Worm (Caenorhabditis elegans) whole organism, L4 larva: ENCODE data around the gene aexr-1.

Experiments
- D1046.2 ChIP-seq: fragments of 200-800 bp; sonication (Bioruptor generic); IDR thresholded peaks from 2 replicates; pipeline ENCODE4 v1.3.6; 2022; ENCODE audit warnings: missing genetic modification characterization, missing compliant biosample characterization
- F26F4.8 ChIP-seq: fragments of 200-800 bp; sonication (Bioruptor generic); conservative IDR thresholded peaks from 2 replicates; pipeline ENCODE4 v1.3.6; 2022; ENCODE audit warnings: missing genetic modification characterization, missing compliant biosample characterization
- T20F7.1 ChIP-seq: fragments of 200-800 bp; sonication (Bioruptor generic); optimal IDR thresholded peaks from 2 replicates; lab custom pipeline; 2018; ENCODE audit warnings: mild to moderate bottlenecking, missing genetic modification characterization, missing compliant biosample characterization
- Y105C5A.15 ChIP-seq: fragments of 200-800 bp; sonication (Bioruptor generic); IDR thresholded peaks from 2 replicates; pipeline ENCODE4 v1.3.6; 2022; ENCODE audit warnings: missing genetic modification characterization, missing compliant biosample characterization
- ZK337.2 ChIP-seq: fragments of 200-800 bp; sonication (Bioruptor generic); IDR thresholded peaks from 2 replicates; pipeline ENCODE4 v1.3.6; 2022; ENCODE audit warnings: missing genetic modification reagents, missing genetic modification characterization, missing compliant biosample characterization
- ZK546.5 ChIP-seq, 2 experiments: sonication (generic microtip); optimal IDR thresholded peaks; 2 replicates each; lab custom pipeline; 2017; ENCODE audit warnings: missing biosample characterization in 2 of 2, missing genetic modification characterization in 2 of 2
- aha-1 ChIP-seq: fragments of 150-350 bp; peaks from one replicate; lab custom pipeline; 2014; ENCODE audit warnings: missing biosample characterization, missing genetic modification characterization
- aly-2 ChIP-seq: sonication (generic microtip); optimal IDR thresholded peaks from 2 replicates; lab custom pipeline; 2018; ENCODE audit warnings: missing biosample characterization, missing genetic modification characterization
- arid-1 ChIP-seq: fragments of 200-800 bp; sonication (Bioruptor generic); conservative IDR thresholded peaks from 2 replicates; pipeline ENCODE4 v1.3.6; 2022; ENCODE audit warnings: missing genetic modification reagents, missing genetic modification characterization, missing compliant biosample characterization
- ceh-32 ChIP-seq: sonication (generic microtip); optimal IDR thresholded peaks from 2 replicates; lab custom pipeline; 2016; ENCODE audit warnings: mild to moderate bottlenecking, missing genetic modification characterization, missing compliant biosample characterization; ENCODE audit not compliant: poor library complexity
- ceh-44 ChIP-seq: fragments of 200-800 bp; sonication (Bioruptor generic); IDR thresholded peaks from 2 replicates; pipeline ENCODE4 v1.3.6; 2022; ENCODE audit warnings: missing genetic modification reagents, missing genetic modification characterization, missing compliant biosample characterization
- daf-12 ChIP-seq: fragments of 150-350 bp; optimal IDR thresholded peaks from 2 replicates; lab custom pipeline; 2014; ENCODE audit warnings: missing biosample characterization, missing genetic modification reagents, missing genetic modification characterization
- daf-16 ChIP-seq, 3 experiments: sonication (generic microtip); optimal IDR thresholded peaks; 2 replicates each; lab custom pipeline; 2016 to 2017; ENCODE audit warnings: missing genetic modification characterization in 3 of 3, missing genetic modification reagents in 3 of 3, mild to moderate bottlenecking in 2 of 3, missing compliant biosample characterization in 2 of 3, missing biosample characterization in 1 of 3, moderate library complexity in 1 of 3
- daf-19 ChIP-seq: fragments of 200-800 bp; sonication (Bioruptor generic); conservative IDR thresholded peaks from 2 replicates; pipeline ENCODE4 v1.3.6; 2022; ENCODE audit warnings: missing genetic modification characterization, missing compliant biosample characterization
- daf-8 ChIP-seq: fragments of 200-800 bp; sonication (Bioruptor generic); IDR thresholded peaks from 2 replicates; pipeline ENCODE4 v1.3.6; 2022; ENCODE audit warnings: missing genetic modification characterization, missing compliant biosample characterization
- dmd-6 ChIP-seq: fragments of 200-800 bp; sonication (Bioruptor generic); IDR thresholded peaks from 2 replicates; pipeline ENCODE4 v1.3.6; 2022; ENCODE audit warnings: missing genetic modification reagents, missing genetic modification characterization, missing compliant biosample characterization
- dve-1 ChIP-seq: sonication (generic microtip); optimal IDR thresholded peaks from 2 replicates; lab custom pipeline; 2017; ENCODE audit warnings: antibody characterized with exemption, mild to moderate bottlenecking, missing genetic modification characterization, missing compliant biosample characterization; ENCODE audit not compliant: insufficient read depth
- lim-7 ChIP-seq: fragments of 200-800 bp; sonication (Bioruptor generic); IDR thresholded peaks from 2 replicates; pipeline ENCODE4 v1.3.6; 2022; ENCODE audit warnings: missing genetic modification characterization, missing compliant biosample characterization
- lin-29 ChIP-seq: fragments of 200-800 bp; sonication (Bioruptor generic); IDR thresholded peaks from 2 replicates; pipeline ENCODE4 v1.3.6; 2022; ENCODE audit warnings: missing genetic modification reagents, missing genetic modification characterization, missing compliant biosample characterization
- lin-39 ChIP-seq: fragments of 150-350 bp; optimal IDR thresholded peaks from 2 replicates; lab custom pipeline; 2014; ENCODE audit warnings: missing biosample characterization, missing genetic modification reagents, missing genetic modification characterization
- madf-9 ChIP-seq: fragments of 200-800 bp; sonication (Bioruptor generic); conservative IDR thresholded peaks from 2 replicates; pipeline ENCODE4 v1.3.6; 2022; ENCODE audit warnings: missing genetic modification reagents, missing genetic modification characterization, missing compliant biosample characterization
- nhr-102 ChIP-seq: sonication (generic microtip); optimal IDR thresholded peaks from 2 replicates; lab custom pipeline; 2016; ENCODE audit warnings: mild to moderate bottlenecking, missing genetic modification characterization, moderate library complexity, missing compliant biosample characterization
- nhr-25 ChIP-seq: sonication (generic microtip); optimal IDR thresholded peaks from 2 replicates; lab custom pipeline; 2017; ENCODE audit warnings: missing genetic modification characterization, mild to moderate bottlenecking, missing compliant biosample characterization, antibody characterized with exemption, moderate library complexity, borderline replicate concordance; ENCODE audit not compliant: insufficient read depth
- nhr-28 ChIP-seq: fragments of 150-350 bp; optimal IDR thresholded peaks from 2 replicates; lab custom pipeline; 2014; ENCODE audit warnings: missing biosample characterization, missing genetic modification characterization
- nhr-41 ChIP-seq: fragments of 200-800 bp; sonication (Bioruptor generic); IDR thresholded peaks from 2 replicates; pipeline ENCODE4 v1.3.6; 2022; ENCODE audit warnings: missing genetic modification reagents, missing genetic modification characterization, missing compliant biosample characterization
- nhr-48 ChIP-seq: sonication (generic microtip); optimal IDR thresholded peaks from 2 replicates; lab custom pipeline; 2016; ENCODE audit warnings: mild to moderate bottlenecking, missing genetic modification characterization, missing compliant biosample characterization
- nhr-77 ChIP-seq: fragments of 150-350 bp; optimal IDR thresholded peaks from 2 replicates; lab custom pipeline; 2014; ENCODE audit warnings: missing biosample characterization, missing genetic modification characterization
- pha-4 ChIP-seq, 2 experiments: fragments of 150-350 bp in 1 of 2; fragments of 200-800 bp in 1 of 2; sonication (Bioruptor generic) in 1 of 2; IDR thresholded peaks in 1 of 2; optimal IDR thresholded peaks in 1 of 2; 2 replicates each; pipeline versions ENCODE4 v1.3.6 to Lab custom; 2014 to 2022; ENCODE audit warnings: missing genetic modification characterization in 2 of 2, missing genetic modification reagents in 2 of 2, missing biosample characterization in 1 of 2, missing compliant biosample characterization in 1 of 2
- php-3 ChIP-seq: fragments of 200-800 bp; sonication (Bioruptor generic); IDR thresholded peaks from 2 replicates; pipeline ENCODE4 v1.3.6; 2022; ENCODE audit warnings: missing genetic modification reagents, missing genetic modification characterization, missing compliant biosample characterization
- pqm-1 ChIP-seq: sonication (generic microtip); optimal IDR thresholded peaks from 2 replicates; lab custom pipeline; 2017; ENCODE audit warnings: missing biosample characterization, missing genetic modification characterization
- rbr-2 ChIP-seq: sonication (generic microtip); optimal IDR thresholded peaks from 2 replicates; lab custom pipeline; 2016; ENCODE audit warnings: missing genotype, missing genetic modification characterization, missing compliant biosample characterization
- saeg-2 ChIP-seq: fragments of 200-800 bp; sonication (Bioruptor generic); IDR thresholded peaks from 2 replicates; pipeline ENCODE4 v1.3.6; 2022; ENCODE audit warnings: missing genetic modification reagents, missing genetic modification characterization, missing compliant biosample characterization
- sdz-12 ChIP-seq: fragments of 200-800 bp; sonication (Bioruptor generic); optimal IDR thresholded peaks from 2 replicates; lab custom pipeline; 2018; ENCODE audit warnings: mild to moderate bottlenecking, missing genetic modification characterization, missing compliant biosample characterization
- spr-3 ChIP-seq: fragments of 200-800 bp; sonication (Bioruptor generic); optimal IDR thresholded peaks from 2 replicates; lab custom pipeline; 2018; ENCODE audit warnings: mild to moderate bottlenecking, missing genetic modification characterization, missing compliant biosample characterization
- tra-1 ChIP-seq: fragments of 200-800 bp; sonication (Bioruptor generic); IDR thresholded peaks from 2 replicates; pipeline ENCODE4 v1.3.6; 2022; ENCODE audit warnings: missing genetic modification reagents, missing genetic modification characterization, missing compliant biosample characterization
- vab-7 ChIP-seq: fragments of 200-800 bp; sonication (Bioruptor generic); IDR thresholded peaks from 2 replicates; pipeline ENCODE4 v1.3.6; 2022; ENCODE audit warnings: missing genetic modification reagents, missing genetic modification characterization, missing compliant biosample characterization
- zip-11 ChIP-seq: fragments of 200-800 bp; sonication (Bioruptor generic); IDR thresholded peaks from 2 replicates; pipeline ENCODE4 v1.3.6; 2022; ENCODE audit warnings: missing genetic modification characterization, missing compliant biosample characterization
- ztf-11 ChIP-seq: fragments of 150-350 bp; optimal IDR thresholded peaks from 2 replicates; lab custom pipeline; 2014; ENCODE audit warnings: missing biosample characterization, missing genetic modification characterization

Gene aexr-1

DNA sequence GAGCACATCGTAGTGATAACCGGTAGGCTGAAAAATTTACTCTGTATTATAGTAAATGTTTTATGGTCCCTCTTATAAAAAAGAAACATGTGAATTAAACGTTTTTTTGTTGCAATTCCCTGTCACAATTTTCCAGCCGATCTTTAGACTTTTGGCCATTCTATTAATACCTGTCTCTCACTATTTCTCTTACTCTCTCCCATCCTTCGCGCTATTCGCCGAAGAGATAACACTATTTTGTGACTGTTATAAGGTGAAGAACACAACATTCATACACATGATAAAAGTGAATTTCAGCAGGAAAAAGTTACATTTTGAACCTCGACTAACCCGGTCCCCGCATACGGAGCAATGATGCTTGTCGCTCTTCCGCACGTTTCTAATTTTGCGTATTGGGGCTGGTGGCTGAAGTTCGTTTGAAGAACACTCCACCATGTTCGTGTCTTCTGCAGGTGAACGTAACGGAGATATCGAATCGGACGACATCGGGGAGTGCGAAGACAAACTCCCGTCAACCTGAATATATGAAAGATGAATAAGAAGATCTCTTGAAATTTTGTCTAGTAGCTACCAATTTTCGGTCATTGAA, 4.0 kb upstream of the aexr-1 start (continued):
- no peak for TF ChIP-seq lim-7 (GFP tag; lab: Robert Waterston, UW)
- peak; percentile 85 for TF ChIP-seq pqm-1 (tag; lab: Kevin White, UChicago)
- TF ChIP-seq nhr-102 = peak; percentile 58
- TF ChIP-seq D1046.2 (GFP tag; lab: Robert Waterston, UW) = no peak
- peak; percentile 53 for TF ChIP-seq dve-1
- TF ChIP-seq dmd-6 (GFP tag; lab: Robert Waterston, UW) = peak; percentile 89
- peak; percentile 4 for TF ChIP-seq nhr-48
- TF ChIP-seq lin-39 = no peak
- TF ChIP-seq daf-12 (tag; lab: Kevin White, UChicago) = no peak
- TF ChIP-seq zip-11 (GFP tag; lab: Robert Waterston, UW) = no peak
- TF ChIP-seq rbr-2 (tag; lab: Kevin White, UChicago) = no peak
- TF ChIP-seq madf-9 = no peak
- TF ChIP-seq daf-19 = no peak
- TF ChIP-seq lin-29 (GFP tag; lab: Robert Waterston, UW) = no peak
- no peak for TF ChIP-seq sdz-12 (GFP tag; lab: Kevin White, UChicago)
- TF ChIP-seq ZK337.2 (GFP tag; lab: Robert Waterston, UW) = no peak
- no peak for TF ChIP-seq T20F7.1 (GFP tag; lab: Kevin White, UChicago)
- no peak for TF ChIP-seq arid-1

DNA sequence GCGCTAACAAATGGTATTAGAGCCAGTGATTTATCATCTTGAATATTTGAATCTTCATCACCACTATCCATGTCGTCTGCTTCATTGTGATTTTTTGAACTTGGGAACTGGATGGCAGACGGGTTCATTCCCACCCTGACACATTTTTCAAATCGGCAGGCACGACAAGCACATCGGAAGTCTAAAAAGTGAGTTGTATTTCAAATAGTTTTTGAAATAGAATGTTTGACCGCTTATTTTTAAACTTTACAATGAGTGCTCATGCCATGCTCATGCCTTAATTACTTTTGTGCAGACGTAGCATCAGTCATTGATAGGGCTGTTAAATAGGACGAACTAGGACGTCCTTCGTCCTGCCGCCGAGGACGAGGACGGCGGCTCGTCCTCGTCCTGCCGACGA, 2.9 kb upstream of the aexr-1 start:
- TF ChIP-seq aha-1 (peak; percentile 93), pqm-1 (tag; lab: Kevin White, UChicago) (peak; percentile 25), tra-1 (GFP tag; lab: Robert Waterston, UW) (no peak)

- no peak for TF ChIP-seq ZK546.5 (tag; optimal IDR thresholded peaks at IDR 0.05; lab: Kevin White, UChicago)
- TF ChIP-seq F26F4.8 (GFP tag; lab: Robert Waterston, UW) = no peak
- no peak for TF ChIP-seq php-3
- no peak for TF ChIP-seq nhr-25 (tag; lab: Kevin White, UChicago)
- TF ChIP-seq Y105C5A.15 (GFP tag; lab: Robert Waterston, UW) = no peak
- TF ChIP-seq nhr-41 (GFP tag; lab: Robert Waterston, UW) = no peak
- no peak for TF ChIP-seq lim-7 (GFP tag; lab: Robert Waterston, UW)
- TF ChIP-seq daf-16 (GFP tag; optimal IDR thresholded peaks at IDR 0.05; lab: Kevin White, UChicago) = no peak
- TF ChIP-seq daf-16 (tag; optimal IDR thresholded peaks at IDR 0.05; lab: Kevin White, UChicago) = no peak
- no peak for TF ChIP-seq nhr-77
- TF ChIP-seq zip-11 (GFP tag; lab: Robert Waterston, UW) = no peak
- no peak for TF ChIP-seq madf-9
- no peak for TF ChIP-seq spr-3
- TF ChIP-seq ceh-44 = no peak
- TF ChIP-seq ceh-32 (tag; lab: Kevin White, UChicago) = no peak
- no peak for TF ChIP-seq ztf-11 (tag; lab: Kevin White, UChicago)
- TF ChIP-seq aly-2 = no peak
- no peak for TF ChIP-seq nhr-28
- TF ChIP-seq, all 104 proteins: peak for 0
These were observed 3.6 kb downstream of the aexr-1 start, which contains the start of gene aexr-2 for ce11 chrX:6631437-6631836. TSS of gene aexr-2 (minus strand) at chrX:6631537.

- TF ChIP-seq daf-8 (GFP tag; lab: Robert Waterston, UW) (no peak), vab-7 (GFP tag; lab: Robert Waterston, UW) (no peak), saeg-2 (no peak), pha-4 (GFP tag; IDR thresholded peaks at IDR 0.05; lab: Robert Waterston, UW) (no peak), pha-4 (tag; optimal IDR thresholded peaks at IDR 0.05; lab: Kevin White, UChicago) (no peak), aha-1 (peak; percentile 97), ZK546.5 (tag; optimal IDR thresholded peaks at IDR 0.05; lab: Kevin White, UChicago) (no peak)
These were observed 4.4 kb downstream of the aexr-1 start for ce11 chrX:6630645-6631044.
